Fruit fly (Drosophila melanogaster): ENCODE measurements around the gene eIF2D.

The eIF2D gene

DNA sequence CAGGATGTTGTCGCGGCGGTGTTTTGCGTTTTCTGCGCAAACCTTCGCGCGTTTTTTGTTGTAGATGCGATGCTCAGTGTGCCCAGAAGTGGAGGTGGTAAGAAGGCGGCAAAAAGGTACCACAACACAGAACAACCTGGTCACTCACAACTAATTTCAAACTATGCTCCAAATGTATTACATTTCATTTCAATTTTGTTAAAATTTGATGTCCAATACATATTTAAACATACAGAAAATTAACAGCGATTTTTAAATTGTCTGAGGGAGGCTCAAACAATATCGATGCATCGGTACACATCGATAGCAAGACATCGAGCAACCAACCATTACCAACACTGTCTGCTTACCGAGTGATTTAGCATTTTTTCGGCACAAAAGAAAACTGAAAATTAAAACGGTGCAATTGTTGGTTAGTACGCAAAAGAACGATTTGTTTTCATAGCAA is 1.6 kb upstream of the eIF2D start, which contains the start of the genes Slbp and Rpn2 (continued):
- no peak for TF ChIP-seq ase (GFP tag; IDR thresholded peaks at IDR 0.05)
- TF ChIP-seq CG8281 (tag; optimal IDR thresholded peaks at IDR 0.05), result no peak
- peak; percentile 15 for TF ChIP-seq en (GFP tag; optimal IDR thresholded peaks at IDR 0.05)
- peak; percentile 84 for TF ChIP-seq gro (GFP tag; optimal IDR thresholded peaks at IDR 0.05)
- TF ChIP-seq sob (GFP tag; IDR thresholded peaks at IDR 0.05), result peak; percentile 62
- TF ChIP-seq h (optimal IDR thresholded peaks at IDR 0.05), result no peak
- TF ChIP-seq CG32767 (GFP tag; IDR thresholded peaks at IDR 0.05), result 0 out of 2 replicates have a peak, but pooled peaks have one; percentile 9
- TF ChIP-seq vfl (GFP tag; optimal IDR thresholded peaks at IDR 0.05), result peak; percentile 45
- TF ChIP-seq CG42726 (GFP tag; IDR thresholded peaks at IDR 0.05; ENCODE audit: partially characterized antibody), result peak; percentile 87
- peak; percentile 82 for TF ChIP-seq hkb (optimal IDR thresholded peaks at IDR 0.05)
- TF ChIP-seq hkb (GFP tag; IDR thresholded peaks at IDR 0.05), result no peak; the same call in 1 of the 2 replicates
- no peak for TF ChIP-seq CG6689 (GFP tag; IDR thresholded peaks at IDR 0.05)
- peak; percentile 16 for TF ChIP-seq CG7928 (GFP tag; optimal IDR thresholded peaks at IDR 0.05)
- TF ChIP-seq CG1647 (GFP tag; optimal IDR thresholded peaks at IDR 0.05), result peak; percentile 41
- TF ChIP-seq E2f1 (GFP tag; IDR thresholded peaks at IDR 0.05), result peak; percentile 56; the same call in 1 of the 2 replicates
- TF ChIP-seq CG17829 (tag; optimal IDR thresholded peaks at IDR 0.05), result peak; percentile 64
- TF ChIP-seq CG18262 (tag; optimal IDR thresholded peaks at IDR 0.05), result peak; percentile 31
- TF ChIP-seq Atf6 (GFP tag; IDR thresholded peaks at IDR 0.05), result no peak
- peak; percentile 39 for TF ChIP-seq CG30020 (tag; optimal IDR thresholded peaks at IDR 0.05)
- 0 out of 2 replicates have a peak, but pooled peaks have one; percentile 21 for TF ChIP-seq onecut (GFP tag; IDR thresholded peaks at IDR 0.05)
- TF ChIP-seq CG32532 (GFP tag; IDR thresholded peaks at IDR 0.05), result 0 out of 2 replicates have a peak, but pooled peaks have one; percentile 33
- TF ChIP-seq CG4820 (GFP tag; optimal IDR thresholded peaks at IDR 0.05), result peak; percentile 10
- TF ChIP-seq lov (optimal IDR thresholded peaks at IDR 0.05), result no peak
- no peak for TF ChIP-seq lov (GFP tag; IDR thresholded peaks at IDR 0.05)
- peak; percentile 91 for TF ChIP-seq trem (tag; optimal IDR thresholded peaks at IDR 0.05)
- peak; percentile 93 for TF ChIP-seq Med (GFP tag)
- TF ChIP-seq CG18599 (GFP tag; optimal IDR thresholded peaks at IDR 0.05), result peak; percentile 52
- TF ChIP-seq CG12769 (tag; optimal IDR thresholded peaks at IDR 0.05), result peak; percentile 58
- peak; percentile 80 for TF ChIP-seq CG7963 (GFP tag; IDR thresholded peaks at IDR 0.05; ENCODE audit: partially characterized antibody)
- TF ChIP-seq CG4360 (GFP tag; IDR thresholded peaks at IDR 0.05), result peak; percentile 79
- peak; percentile 88 for TF ChIP-seq YL-1 (GFP tag; optimal IDR thresholded peaks at IDR 0.05)
- peak; percentile 83 for TF ChIP-seq CG14710 (tag; optimal IDR thresholded peaks at IDR 0.05)
- no peak for TF ChIP-seq CG6765 (GFP tag; optimal IDR thresholded peaks at IDR 0.05)
- no peak for TF ChIP-seq pita (GFP tag; optimal IDR thresholded peaks at IDR 0.05)
- peak; percentile 74 for TF ChIP-seq Dp (GFP tag; optimal IDR thresholded peaks at IDR 0.05)
- TF ChIP-seq PHDP (tag; optimal IDR thresholded peaks at IDR 0.05), result peak; percentile 19
- peak; percentile 64 for TF ChIP-seq Hsf (GFP tag; optimal IDR thresholded peaks at IDR 0.05)
- peak; percentile 70 for TF ChIP-seq mam (GFP tag; optimal IDR thresholded peaks at IDR 0.05)
- TF ChIP-seq CG10959 (GFP tag; IDR thresholded peaks at IDR 0.05), result no peak
- no peak for TF ChIP-seq Eip74EF (GFP tag; optimal IDR thresholded peaks at IDR 0.05)
- peak; percentile 84 for TF ChIP-seq CG14860 (GFP tag; IDR thresholded peaks at IDR 0.05; ENCODE audit: partially characterized antibody)
- peak; percentile 94 for TF ChIP-seq amos (GFP tag; IDR thresholded peaks at IDR 0.05; ENCODE audit: partially characterized antibody)
- TF ChIP-seq NfI (GFP tag; optimal IDR thresholded peaks at IDR 0.05), result peak; percentile 55
- peak; percentile 15 for TF ChIP-seq CG13296 (GFP tag; optimal IDR thresholded peaks at IDR 0.05)
- peak; percentile 97 for TF ChIP-seq CG34224 (GFP tag; IDR thresholded peaks at IDR 0.05; ENCODE audit: partially characterized antibody)
- peak; percentile 26 for TF ChIP-seq CG13775 (GFP tag; optimal IDR thresholded peaks at IDR 0.05)
- TF ChIP-seq Dll (GFP tag; IDR thresholded peaks at IDR 0.05; ENCODE audit: partially characterized antibody), result peak; percentile 97
- TF ChIP-seq CG9609 (GFP tag; optimal IDR thresholded peaks at IDR 0.05), result peak; percentile 65
- TF ChIP-seq mirr (GFP tag; optimal IDR thresholded peaks at IDR 0.05), result peak; percentile 29
- TF ChIP-seq so (GFP tag; IDR thresholded peaks at IDR 0.05), result 0 out of 3 replicates have a peak, but pooled peaks have one; percentile 46
- peak; percentile 59 for TF ChIP-seq CG3163 (GFP tag; optimal IDR thresholded peaks at IDR 0.05)

All from whole organism, embryonic.